Fruit fly (Drosophila melanogaster) whole organism, pupa: ENCODE results near the gene Atu.

ENCODE experiments used
- CG10348 ChIP-seq: fragments of 200-800 bp; sonication (Bioruptor generic); IDR thresholded peaks from 2 replicates; pipeline ENCODE4 v1.3.6; 2022; ENCODE audit warnings: missing biosample characterization, missing genetic modification characterization
- CG12605 ChIP-seq: fragments of 200-800 bp; sonication (Bioruptor generic); IDR thresholded peaks from 2 replicates; pipeline ENCODE4 v1.3.6; 2022; ENCODE audit warnings: missing biosample characterization, missing genetic modification characterization
- CG13204 ChIP-seq: fragments of 200-800 bp; sonication (Bioruptor generic); optimal IDR thresholded peaks from 2 replicates; lab custom pipeline; 2018; ENCODE audit warnings: missing biosample characterization, mild to moderate bottlenecking, missing genetic modification characterization, moderate library complexity
- CG14655 ChIP-seq: fragments of 200-800 bp; sonication (Bioruptor generic); optimal IDR thresholded peaks from 3 replicates; lab custom pipeline; 2017; ENCODE audit warnings: mild to moderate bottlenecking, missing biosample characterization, missing genetic modification reagents, missing genetic modification characterization
- CG15710 ChIP-seq: fragments of 200-800 bp; sonication (Bioruptor generic); optimal IDR thresholded peaks from 2 replicates; lab custom pipeline; 2018; ENCODE audit warnings: missing biosample characterization, mild to moderate bottlenecking, missing genetic modification characterization, moderate library complexity
- CG17806 ChIP-seq: fragments of 200-800 bp; sonication (Bioruptor generic); optimal IDR thresholded peaks from 2 replicates; lab custom pipeline; 2018; ENCODE audit warnings: missing biosample characterization, mild to moderate bottlenecking, missing genetic modification characterization, moderate library complexity
- CG32121 ChIP-seq: fragments of 200-800 bp; sonication (Bioruptor generic); IDR thresholded peaks from 2 replicates; pipeline ENCODE4 v1.3.6; 2022; ENCODE audit warnings: missing biosample characterization, missing genetic modification characterization
- CG4496 ChIP-seq: fragments of 200-800 bp; sonication (Bioruptor generic); IDR thresholded peaks from 3 replicates; pipeline ENCODE4 v1.3.6; 2022; ENCODE audit warnings: missing biosample characterization, missing genetic modification characterization
- CG8159 ChIP-seq: fragments of 200-800 bp; sonication (Bioruptor generic); optimal IDR thresholded peaks from 3 replicates; lab custom pipeline; 2018; ENCODE audit warnings: missing biosample characterization, mild to moderate bottlenecking, missing genetic modification characterization, moderate library complexity
- CG8301 ChIP-seq: fragments of 200-800 bp; sonication (Bioruptor generic); optimal IDR thresholded peaks from 2 replicates; lab custom pipeline; 2018; ENCODE audit warnings: missing biosample characterization, mild to moderate bottlenecking, missing genetic modification characterization
- CG9948 ChIP-seq: fragments of 200-800 bp; sonication (Bioruptor generic); optimal IDR thresholded peaks from 2 replicates; lab custom pipeline; 2018; ENCODE audit warnings: missing biosample characterization, mild to moderate bottlenecking, missing genetic modification characterization, moderate library complexity
- D1 ChIP-seq: fragments of 200-800 bp; sonication (Bioruptor generic); optimal IDR thresholded peaks from 2 replicates; lab custom pipeline; 2018; ENCODE audit warnings: missing biosample characterization, mild to moderate bottlenecking, missing genetic modification characterization, moderate library complexity
- EcR ChIP-seq: fragments of 200-800 bp; sonication (Bioruptor generic); optimal IDR thresholded peaks from 3 replicates; lab custom pipeline; 2019; ENCODE audit warnings: missing biosample characterization, missing genetic modification characterization, mild to moderate bottlenecking, moderate library complexity, missing genetic modification reagents
- Ets98B ChIP-seq: fragments of 200-800 bp; sonication (Bioruptor generic); IDR thresholded peaks from 2 replicates; pipeline ENCODE4 v1.3.6; 2022; ENCODE audit warnings: missing biosample characterization, missing genetic modification characterization
- Pif1A ChIP-seq: fragments of 200-800 bp; sonication (Bioruptor generic); optimal IDR thresholded peaks from 3 replicates; lab custom pipeline; 2016; ENCODE audit warnings: missing biosample characterization, missing genetic modification characterization
- Pif1B ChIP-seq: fragments of 200-800 bp; sonication (Bioruptor generic); optimal IDR thresholded peaks from 3 replicates; lab custom pipeline; 2016; ENCODE audit warnings: missing biosample characterization, missing genetic modification characterization
- Snoo ChIP-seq: fragments of 200-800 bp; sonication (Bioruptor generic); optimal IDR thresholded peaks from 3 replicates; lab custom pipeline; 2017; ENCODE audit warnings: missing biosample characterization, mild to moderate bottlenecking, missing genetic modification characterization, inconsistent platforms
- fd96Ca ChIP-seq: fragments of 200-800 bp; sonication (Bioruptor generic); IDR thresholded peaks from 3 replicates; pipeline ENCODE4 v1.3.6; 2022; ENCODE audit warnings: missing biosample characterization, missing genetic modification characterization
- gl ChIP-seq: fragments of 200-800 bp; sonication (Bioruptor generic); optimal IDR thresholded peaks from 2 replicates; lab custom pipeline; 2018; ENCODE audit warnings: missing biosample characterization, mild to moderate bottlenecking, missing genetic modification characterization
- rn ChIP-seq: fragments of 200-800 bp; sonication (Bioruptor generic); IDR thresholded peaks from 2 replicates; pipeline ENCODE4 v1.3.6; 2022; ENCODE audit warnings: missing biosample characterization, missing genetic modification characterization

The Atu gene

dm6 chr3R:5627552-5627951 is 14.4 kb downstream of the Atu start, which contains the start of gene CG31551:
TSS of gene CG31551 (plus strand) at chr3R:5627852.
- TF ChIP-seq CG15710 = no peak

dm6 chr3R:5632182-5632581 is 19.0 kb downstream of the Atu start, which contains the start of gene CG31549:
TSS of gene CG31549 (plus strand) at chr3R:5632192.
- TF ChIP-seq EcR (GFP tag; lab: Kevin White, UChicago) (no peak), Pif1B (GFP tag; lab: Kevin White, UChicago) (no peak), CG4496 (no peak), CG12605 (no peak), CG14655 (GFP tag; lab: Kevin White, UChicago) (no peak), rn (no peak), CG9948 (tag; lab: Kevin White, UChicago) (no peak), CG32121 (GFP tag; lab: Robert Waterston, UW) (no peak), CG13204 (GFP tag; lab: Kevin White, UChicago) (no peak), CG10348 (GFP tag; lab: Robert Waterston, UW) (no peak), CG17806 (tag; lab: Kevin White, UChicago) (no peak), CG15710 (no peak), D1 (no peak), fd96Ca (GFP tag; lab: Robert Waterston, UW) (no peak), Snoo (tag; lab: Kevin White, UChicago) (no peak)
- TF ChIP-seq, all 21 proteins: peak for 0

- TF ChIP-seq D1 (no peak), EcR (GFP tag; lab: Kevin White, UChicago) (peak; percentile 18)
These were observed 20.3 kb downstream of the Atu start, which contains the start of gene CG12171 for dm6 chr3R:5633437-5633836. TSS of gene CG12171 (plus strand) at chr3R:5633627.

- TF ChIP-seq Pif1A = no peak
- TF ChIP-seq CG4496 = no peak
- TF ChIP-seq EcR (GFP tag; lab: Kevin White, UChicago) = no peak
- no peak for TF ChIP-seq gl (tag; lab: Kevin White, UChicago)
- no peak for TF ChIP-seq CG9948 (tag; lab: Kevin White, UChicago)
- no peak for TF ChIP-seq CG8159 (tag; lab: Kevin White, UChicago)
- no peak for TF ChIP-seq Ets98B (GFP tag; lab: Robert Waterston, UW)
- no peak for TF ChIP-seq CG13204 (GFP tag; lab: Kevin White, UChicago)
- no peak for TF ChIP-seq CG17806 (tag; lab: Kevin White, UChicago)
- no peak for TF ChIP-seq CG15710
- TF ChIP-seq CG8301 (tag; lab: Kevin White, UChicago) = no peak
- no peak for TF ChIP-seq fd96Ca (GFP tag; lab: Robert Waterston, UW)
These were observed 22.4 kb downstream of the Atu start, which contains the start of gene CG31546 for dm6 chr3R:5635524-5635923. TSS of gene CG31546 (minus strand) at chr3R:5635624.

dm6 chr3R:5636519-5637430 is 23.6 kb downstream of the Atu start, which contains the start of the genes CG31548 and CG12170:
TSS of gene CG31548 (minus strand) at chr3R:5636852.
TSS of gene CG12170 (plus strand) at chr3R:5637234.
- no peak for TF ChIP-seq CG32121 (GFP tag; lab: Robert Waterston, UW)
- TF ChIP-seq CG4496 = no peak
- TF ChIP-seq CG14655 (GFP tag; lab: Kevin White, UChicago) = no peak
- TF ChIP-seq Ets98B (GFP tag; lab: Robert Waterston, UW) = no peak
- TF ChIP-seq gl (tag; lab: Kevin White, UChicago) = no peak
- 0 out of 3 replicates have a peak, but pooled peaks have one; percentile 6 for TF ChIP-seq fd96Ca (GFP tag; lab: Robert Waterston, UW)
- peak; percentile 48 for TF ChIP-seq CG17806 (tag; lab: Kevin White, UChicago)
- TF ChIP-seq CG8159 (tag; lab: Kevin White, UChicago) = no peak
- TF ChIP-seq CG12605 = peak; percentile 12; the same call in 1 of the 2 replicates
- TF ChIP-seq CG9948 (tag; lab: Kevin White, UChicago) = no peak
- peak; percentile 34 for TF ChIP-seq CG15710
- no peak for TF ChIP-seq CG10348 (GFP tag; lab: Robert Waterston, UW)
- no peak for TF ChIP-seq rn
- TF ChIP-seq Snoo (tag; lab: Kevin White, UChicago) = peak; percentile 27
- TF ChIP-seq Pif1B (GFP tag; lab: Kevin White, UChicago) = no peak

- TF ChIP-seq CG13204 (GFP tag; lab: Kevin White, UChicago) = no peak
- TF ChIP-seq rn = no peak
- no peak for TF ChIP-seq CG32121 (GFP tag; lab: Robert Waterston, UW)
- no peak for TF ChIP-seq CG8301 (tag; lab: Kevin White, UChicago)
- TF ChIP-seq gl (tag; lab: Kevin White, UChicago) = no peak
- TF ChIP-seq EcR (GFP tag; lab: Kevin White, UChicago) = peak; percentile 8
- no peak for TF ChIP-seq Snoo (tag; lab: Kevin White, UChicago)
- no peak for TF ChIP-seq CG10348 (GFP tag; lab: Robert Waterston, UW)
- TF ChIP-seq CG9948 (tag; lab: Kevin White, UChicago) = no peak
These were observed 30.3 kb downstream of the Atu start for dm6 chr3R:5643421-5643820.
